Worm (Caenorhabditis elegans) whole organism, L4/young adult: ENCODE measurements around the gene cld-1.

Experiments used
- W03F9.2 ChIP-seq: fragments of 150-350 bp; optimal IDR thresholded peaks from 2 replicates; lab custom pipeline; 2014; ENCODE audit warnings: missing biosample characterization, missing genetic modification characterization
- dao-5 ChIP-seq: sonication (generic microtip); optimal IDR thresholded peaks from 2 replicates; lab custom pipeline; 2016; ENCODE audit warnings: missing genotype, missing genetic modification characterization, moderate library complexity, missing compliant biosample characterization
- him-1 ChIP-seq: sonication (generic microtip); optimal IDR thresholded peaks from 2 replicates; lab custom pipeline; 2016; ENCODE audit warnings: missing genotype, missing genetic modification reagents, missing genetic modification characterization, missing compliant biosample characterization

- no peak for TF ChIP-seq W03F9.2
- no peak for TF ChIP-seq dao-5 (tag; lab: Kevin White, UChicago)
- TF ChIP-seq him-1 (tag; lab: Kevin White, UChicago): no peak
Measured at ce11 chrIV:12890445-12890844, 45.6 kb downstream of the cld-1 start, which contains the start of gene K08D8.6.
